Worm (Caenorhabditis elegans): ENCODE data around the gene F32D8.14.

DNA sequence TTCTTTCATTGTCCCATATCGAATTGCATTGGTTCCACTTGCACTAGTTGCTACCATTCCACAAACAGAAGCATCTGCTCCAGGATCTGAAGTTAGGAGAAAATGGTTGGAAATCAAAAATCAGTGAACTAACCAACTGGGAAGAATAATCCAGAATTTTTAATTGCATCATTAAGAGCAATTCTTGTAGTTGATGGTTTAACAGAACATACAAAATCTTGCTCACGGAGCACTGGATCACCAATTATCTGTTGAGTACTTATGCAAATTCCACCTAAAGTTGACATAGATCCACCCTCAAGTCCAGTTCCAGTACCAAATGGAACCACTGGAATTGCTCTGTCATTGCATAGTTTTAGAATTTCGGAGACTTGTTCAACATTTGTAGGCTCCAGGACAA lies 4.8 kb downstream of the F32D8.14 start:
- TF ChIP-seq hlh-8 (tag; optimal IDR thresholded peaks at IDR 0.05) (no peak), elt-4 (tag; optimal IDR thresholded peaks at IDR 0.05) (no peak), pqm-1 (tag; optimal IDR thresholded peaks at IDR 0.05) (no peak), pat-9 (tag; optimal IDR thresholded peaks at IDR 0.05) (no peak), Y22D7AL.16 (tag; optimal IDR thresholded peaks at IDR 0.05) (no peak), fkh-10 (GFP tag; optimal IDR thresholded peaks at IDR 0.05) (no peak), ttx-3 (tag; optimal IDR thresholded peaks at IDR 0.05) (no peak), dmd-4 (tag; optimal IDR thresholded peaks at IDR 0.05; ENCODE audit: borderline replicate concordance) (no peak), zip-5 (tag; optimal IDR thresholded peaks at IDR 0.05) (no peak), pha-4 (tag; optimal IDR thresholded peaks at IDR 0.05) (no peak), sdc-2 (tag; optimal IDR thresholded peaks at IDR 0.05) (no peak), nfya-1 (tag; optimal IDR thresholded peaks at IDR 0.05) (no peak), ceh-9 (tag; optimal IDR thresholded peaks at IDR 0.05) (no peak), npax-4 (tag; optimal IDR thresholded peaks at IDR 0.05) (no peak)
